Worm (Caenorhabditis elegans): ENCODE data around the gene flp-4.
"Not testable (repeated sequence)": the region's sequence is repeated elsewhere in the genome, so short reads cannot be mapped to it uniquely, and the experiment has no call there.

flp-4 gene

ce11 chrII:10048568-10048967 is at the start of gene flp-4:
Gene flp-4, plus strand, starts transcription at chrII:10048868.
- TF ChIP-seq klf-2 (GFP tag; conservative IDR thresholded peaks at IDR 0.05), result no peak
- no peak for TF ChIP-seq T22C8.4 (GFP tag; IDR thresholded peaks at IDR 0.05)
- TF ChIP-seq med-1 (GFP tag; optimal IDR thresholded peaks at IDR 0.05; ENCODE audit: insufficient read depth), result no peak
- TF ChIP-seq ztf-29 (GFP tag; IDR thresholded peaks at IDR 0.05), result no peak
- no peak for TF ChIP-seq tab-1 (GFP tag; IDR thresholded peaks at IDR 0.05)
- TF ChIP-seq flt-1 (GFP tag; IDR thresholded peaks at IDR 0.05), result no peak
- no peak for TF ChIP-seq ref-1 (GFP tag; conservative IDR thresholded peaks at IDR 0.05)
- no peak for TF ChIP-seq ztf-23 (GFP tag; IDR thresholded peaks at IDR 0.05)
- TF ChIP-seq cog-1 (tag; optimal IDR thresholded peaks at IDR 0.05), result no peak

DNA sequence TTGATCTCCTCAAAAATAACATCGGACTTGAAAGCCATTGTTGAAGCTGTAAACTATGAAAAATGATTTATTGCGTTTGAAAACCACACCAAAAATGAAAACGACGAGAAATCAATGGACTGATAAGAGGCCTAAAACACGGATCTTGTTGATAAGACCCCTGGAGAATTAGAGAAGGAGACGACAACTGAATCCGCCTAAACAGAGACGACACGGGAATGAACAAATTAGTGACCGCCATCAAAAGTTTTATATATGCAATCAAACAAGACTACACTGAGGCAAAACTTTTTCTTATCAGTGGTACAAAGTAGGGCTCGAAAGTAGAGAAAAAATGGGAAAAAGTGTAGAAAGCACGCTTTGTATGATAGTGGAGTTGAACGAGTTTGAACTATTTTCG is 47.6 kb upstream of the flp-4 start, which contains the start of gene nlt-1:
Gene nlt-1 (minus strand): TSS at position 78 of the 400 bp plus-strand sequence.
- TF ChIP-seq flt-1 (GFP tag; IDR thresholded peaks at IDR 0.05) (no peak), ref-1 (GFP tag; conservative IDR thresholded peaks at IDR 0.05) (no peak), med-1 (GFP tag; optimal IDR thresholded peaks at IDR 0.05; ENCODE audit: insufficient read depth) (no peak), klf-2 (GFP tag; conservative IDR thresholded peaks at IDR 0.05) (no peak), T22C8.4 (GFP tag; IDR thresholded peaks at IDR 0.05) (no peak), tab-1 (GFP tag; IDR thresholded peaks at IDR 0.05) (no peak), cog-1 (tag; optimal IDR thresholded peaks at IDR 0.05) (no peak)

- no peak for TF ChIP-seq ref-1 (GFP tag; conservative IDR thresholded peaks at IDR 0.05)
- TF ChIP-seq tab-1 (GFP tag; IDR thresholded peaks at IDR 0.05), result no peak
- TF ChIP-seq ztf-29 (GFP tag; IDR thresholded peaks at IDR 0.05), result no peak
- TF ChIP-seq ztf-23 (GFP tag; IDR thresholded peaks at IDR 0.05), result no peak
- no peak for TF ChIP-seq T22C8.4 (GFP tag; IDR thresholded peaks at IDR 0.05)
These were observed 47.1 kb upstream of the flp-4 start, which contains the start of gene ZK892.3 for ce11 chrII:10001546-10001945. Gene ZK892.3, plus strand, starts transcription at chrII:10001846.

DNA sequence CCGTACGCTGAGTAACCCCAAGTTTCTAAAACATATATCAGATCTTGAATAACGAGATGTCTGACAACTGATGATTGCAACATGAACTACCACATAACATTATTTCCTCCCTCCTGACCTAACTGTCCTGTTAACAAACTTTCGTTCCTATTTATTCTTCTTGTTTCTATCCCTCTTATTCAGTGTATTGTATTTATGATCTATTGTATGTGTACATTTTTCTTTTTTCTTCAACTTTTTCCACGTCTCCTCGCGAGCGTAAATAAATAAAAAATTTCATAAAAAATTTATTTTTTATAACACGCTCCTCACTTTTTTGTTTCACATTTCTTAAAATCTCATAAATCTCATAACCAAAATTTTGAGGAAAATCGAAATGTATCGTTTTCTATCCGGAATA is 42.4 kb upstream of the flp-4 start, which contains the start of gene ZK892.4:
Gene ZK892.4 (plus strand): TSS at position 301 of the 400 bp plus-strand sequence.
- not testable (repeated sequence) for TF ChIP-seq med-1 (GFP tag; optimal IDR thresholded peaks at IDR 0.05; ENCODE audit: insufficient read depth); T22C8.4 (GFP tag; IDR thresholded peaks at IDR 0.05); cog-1 (tag; optimal IDR thresholded peaks at IDR 0.05)

ce11 chrII:10007917-10008316 is 40.8 kb upstream of the flp-4 start, which contains the start of gene ZK892.5:
Gene ZK892.5, plus strand, starts transcription at chrII:10008217.
- TF ChIP-seq ztf-23 (GFP tag; IDR thresholded peaks at IDR 0.05) (no peak), T22C8.4 (GFP tag; IDR thresholded peaks at IDR 0.05) (no peak), cog-1 (tag; optimal IDR thresholded peaks at IDR 0.05) (no peak), ref-1 (GFP tag; conservative IDR thresholded peaks at IDR 0.05) (no peak)

ce11 chrII:10008552-10008951 is 40.1 kb upstream of the flp-4 start:
- TF ChIP-seq ztf-23 (GFP tag; IDR thresholded peaks at IDR 0.05) (no peak), cog-1 (tag; optimal IDR thresholded peaks at IDR 0.05) (no peak), klf-2 (GFP tag; conservative IDR thresholded peaks at IDR 0.05) (no peak)

DNA sequence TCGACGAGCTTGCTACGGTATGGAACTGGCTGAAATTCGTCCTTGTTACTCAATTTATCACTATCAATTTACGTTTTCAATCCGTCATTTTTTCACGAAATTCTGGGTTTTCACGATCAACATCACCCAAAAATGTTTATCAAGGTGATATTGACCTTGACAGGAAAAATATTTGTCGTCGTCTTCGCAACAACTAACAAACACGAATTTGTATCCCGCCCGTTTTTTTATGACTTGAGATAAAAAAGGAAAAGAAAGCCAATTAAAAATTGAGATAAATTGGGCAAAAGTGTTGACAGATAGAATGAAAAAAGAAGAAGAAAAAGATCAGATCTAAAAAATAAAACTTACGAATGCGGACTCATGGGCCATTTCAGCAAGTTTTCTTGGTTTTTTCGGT is 37.8 kb upstream of the flp-4 start:
- no peak for TF ChIP-seq flt-1 (GFP tag; IDR thresholded peaks at IDR 0.05)
- TF ChIP-seq klf-2 (GFP tag; conservative IDR thresholded peaks at IDR 0.05), result no peak
- no peak for TF ChIP-seq T22C8.4 (GFP tag; IDR thresholded peaks at IDR 0.05)
- TF ChIP-seq ztf-29 (GFP tag; IDR thresholded peaks at IDR 0.05), result no peak
- no peak for TF ChIP-seq cog-1 (tag; optimal IDR thresholded peaks at IDR 0.05)
- no peak for TF ChIP-seq tab-1 (GFP tag; IDR thresholded peaks at IDR 0.05)
- TF ChIP-seq med-1 (GFP tag; optimal IDR thresholded peaks at IDR 0.05; ENCODE audit: insufficient read depth), result no peak
- TF ChIP-seq ztf-23 (GFP tag; IDR thresholded peaks at IDR 0.05), result no peak
- TF ChIP-seq ref-1 (GFP tag; conservative IDR thresholded peaks at IDR 0.05), result no peak

DNA sequence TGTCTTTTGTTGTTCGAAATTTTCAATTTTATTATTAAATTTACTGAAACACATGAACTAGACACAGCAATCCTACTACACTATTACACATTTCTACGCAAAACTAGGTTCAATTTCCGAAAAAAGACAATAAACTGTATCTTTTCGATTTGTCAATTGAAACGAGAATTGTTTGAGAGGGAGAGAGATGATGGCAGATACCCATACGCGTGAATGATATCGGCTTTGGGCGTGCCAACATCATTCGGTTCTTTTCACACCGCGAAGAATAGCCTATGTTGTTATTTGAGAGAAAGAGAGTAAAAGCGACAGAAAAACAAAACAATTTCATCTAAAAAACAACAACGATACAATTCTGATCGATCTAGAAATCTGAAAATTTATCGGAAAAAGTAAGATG is 36.9 kb upstream of the flp-4 start:
- no peak for TF ChIP-seq ztf-23 (GFP tag; IDR thresholded peaks at IDR 0.05)
- TF ChIP-seq med-1 (GFP tag; optimal IDR thresholded peaks at IDR 0.05; ENCODE audit: insufficient read depth), result no peak
- no peak for TF ChIP-seq ztf-29 (GFP tag; IDR thresholded peaks at IDR 0.05)
- no peak for TF ChIP-seq cog-1 (tag; optimal IDR thresholded peaks at IDR 0.05)
- TF ChIP-seq T22C8.4 (GFP tag; IDR thresholded peaks at IDR 0.05), result no peak
- TF ChIP-seq klf-2 (GFP tag; conservative IDR thresholded peaks at IDR 0.05), result no peak
- no peak for TF ChIP-seq flt-1 (GFP tag; IDR thresholded peaks at IDR 0.05)
- TF ChIP-seq ref-1 (GFP tag; conservative IDR thresholded peaks at IDR 0.05), result no peak
- TF ChIP-seq tab-1 (GFP tag; IDR thresholded peaks at IDR 0.05), result no peak

- no peak for TF ChIP-seq flt-1 (GFP tag; IDR thresholded peaks at IDR 0.05)
- no peak for TF ChIP-seq klf-2 (GFP tag; conservative IDR thresholded peaks at IDR 0.05)
- TF ChIP-seq ztf-29 (GFP tag; IDR thresholded peaks at IDR 0.05), result no peak
- TF ChIP-seq T22C8.4 (GFP tag; IDR thresholded peaks at IDR 0.05), result no peak
- no peak for TF ChIP-seq ref-1 (GFP tag; conservative IDR thresholded peaks at IDR 0.05)
- no peak for TF ChIP-seq cog-1 (tag; optimal IDR thresholded peaks at IDR 0.05)
- no peak for TF ChIP-seq med-1 (GFP tag; optimal IDR thresholded peaks at IDR 0.05; ENCODE audit: insufficient read depth)
- no peak for TF ChIP-seq ztf-23 (GFP tag; IDR thresholded peaks at IDR 0.05)
- TF ChIP-seq tab-1 (GFP tag; IDR thresholded peaks at IDR 0.05), result no peak
These were observed 36.2 kb upstream of the flp-4 start for ce11 chrII:10012490-10012889.

DNA sequence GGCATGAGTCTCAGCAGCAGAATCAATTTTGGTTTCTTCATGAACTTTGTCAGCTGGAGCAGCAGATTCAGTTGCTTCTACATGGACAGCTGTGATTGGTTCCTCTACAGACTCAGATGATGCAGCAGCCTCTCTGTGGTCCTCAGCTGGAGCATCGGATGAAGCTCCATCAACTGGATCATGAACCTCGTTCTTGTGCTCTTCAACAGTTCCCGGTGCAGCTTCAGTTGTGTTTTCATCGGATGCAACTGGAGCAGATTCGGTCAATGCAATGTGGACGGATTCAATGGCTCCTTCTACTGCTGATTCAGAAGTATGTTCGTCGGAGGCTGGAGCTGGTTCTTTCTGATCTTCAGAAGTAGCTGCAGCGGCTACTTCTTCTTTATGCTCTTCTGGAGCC is 34.3 kb upstream of the flp-4 start:
- TF ChIP-seq klf-2 (GFP tag; conservative IDR thresholded peaks at IDR 0.05) (no peak), ztf-29 (GFP tag; IDR thresholded peaks at IDR 0.05) (no peak), ztf-23 (GFP tag; IDR thresholded peaks at IDR 0.05) (no peak), tab-1 (GFP tag; IDR thresholded peaks at IDR 0.05) (no peak), T22C8.4 (GFP tag; IDR thresholded peaks at IDR 0.05) (no peak), cog-1 (tag; optimal IDR thresholded peaks at IDR 0.05) (no peak), med-1 (GFP tag; optimal IDR thresholded peaks at IDR 0.05; ENCODE audit: insufficient read depth) (no peak), flt-1 (GFP tag; IDR thresholded peaks at IDR 0.05) (no peak), ref-1 (GFP tag; conservative IDR thresholded peaks at IDR 0.05) (no peak)
